Worm (Caenorhabditis elegans) whole organism, mixed stage, embryonic: ENCODE data around the gene F43C11.16.

Source experiments
- bed-3 ChIP-seq: fragments of 200-800 bp; sonication (Bioruptor generic); optimal IDR thresholded peaks from 3 replicates; lab custom pipeline; 2018; ENCODE audit warnings: mild to moderate bottlenecking, missing genetic modification characterization, moderate library complexity, missing compliant biosample characterization
- lin-13 ChIP-seq: fragments of 150-350 bp; optimal IDR thresholded peaks from 2 replicates; lab custom pipeline; 2014; ENCODE audit warnings: missing biosample characterization, missing genetic modification characterization
- nhr-237 ChIP-seq: fragments of 150-350 bp; optimal IDR thresholded peaks from 2 replicates; lab custom pipeline; 2014; ENCODE audit warnings: missing biosample characterization, missing genetic modification characterization
- snpc-4 ChIP-seq: fragments of 150-350 bp; optimal IDR thresholded peaks from 2 replicates; lab custom pipeline; 2014; ENCODE audit warnings: missing biosample characterization, missing genetic modification characterization
- unc-62 ChIP-seq: fragments of 150-350 bp; optimal IDR thresholded peaks from 2 replicates; lab custom pipeline; 2014; ENCODE audit warnings: missing biosample characterization, missing genetic modification reagents, missing genetic modification characterization

- TF ChIP-seq bed-3 (GFP tag; lab: Kevin White, UChicago) (no peak), lin-13 (tag; lab: Kevin White, UChicago) (no peak), snpc-4 (tag; lab: Kevin White, UChicago) (no peak), nhr-237 (tag; lab: Kevin White, UChicago) (no peak), unc-62 (GFP tag; lab: Kevin White, UChicago) (no peak)
Observed at ce11 chrII:2335572-2335971, 24.3 kb downstream of the F43C11.16 start, which contains the start of gene F43C11.7.
